Fruit fly (Drosophila melanogaster) whole organism, pupa: ENCODE data around the gene CG5194.

Experiments
- CG10348 ChIP-seq: fragments of 200-800 bp; sonication (Bioruptor generic); IDR thresholded peaks from 2 replicates; pipeline ENCODE4 v1.3.6; 2022; ENCODE audit warnings: missing biosample characterization, missing genetic modification characterization
- CG14655 ChIP-seq: fragments of 200-800 bp; sonication (Bioruptor generic); optimal IDR thresholded peaks from 3 replicates; lab custom pipeline; 2017; ENCODE audit warnings: mild to moderate bottlenecking, missing biosample characterization, missing genetic modification reagents, missing genetic modification characterization
- CG17806 ChIP-seq: fragments of 200-800 bp; sonication (Bioruptor generic); optimal IDR thresholded peaks from 2 replicates; lab custom pipeline; 2018; ENCODE audit warnings: missing biosample characterization, mild to moderate bottlenecking, missing genetic modification characterization, moderate library complexity
- CG34367 ChIP-seq: fragments of 200-800 bp; sonication (Bioruptor generic); optimal IDR thresholded peaks from 2 replicates; lab custom pipeline; 2018; ENCODE audit warnings: missing biosample characterization, mild to moderate bottlenecking, missing genetic modification characterization
- CG4496 ChIP-seq: fragments of 200-800 bp; sonication (Bioruptor generic); IDR thresholded peaks from 3 replicates; pipeline ENCODE4 v1.3.6; 2022; ENCODE audit warnings: missing biosample characterization, missing genetic modification characterization
- CG8159 ChIP-seq: fragments of 200-800 bp; sonication (Bioruptor generic); optimal IDR thresholded peaks from 3 replicates; lab custom pipeline; 2018; ENCODE audit warnings: missing biosample characterization, mild to moderate bottlenecking, missing genetic modification characterization, moderate library complexity
- D1 ChIP-seq: fragments of 200-800 bp; sonication (Bioruptor generic); optimal IDR thresholded peaks from 2 replicates; lab custom pipeline; 2018; ENCODE audit warnings: missing biosample characterization, mild to moderate bottlenecking, missing genetic modification characterization, moderate library complexity
- Ets98B ChIP-seq: fragments of 200-800 bp; sonication (Bioruptor generic); IDR thresholded peaks from 2 replicates; pipeline ENCODE4 v1.3.6; 2022; ENCODE audit warnings: missing biosample characterization, missing genetic modification characterization
- Snoo ChIP-seq: fragments of 200-800 bp; sonication (Bioruptor generic); optimal IDR thresholded peaks from 3 replicates; lab custom pipeline; 2017; ENCODE audit warnings: missing biosample characterization, mild to moderate bottlenecking, missing genetic modification characterization, inconsistent platforms
- fd96Ca ChIP-seq: fragments of 200-800 bp; sonication (Bioruptor generic); IDR thresholded peaks from 3 replicates; pipeline ENCODE4 v1.3.6; 2022; ENCODE audit warnings: missing biosample characterization, missing genetic modification characterization
- rn ChIP-seq: fragments of 200-800 bp; sonication (Bioruptor generic); IDR thresholded peaks from 2 replicates; pipeline ENCODE4 v1.3.6; 2022; ENCODE audit warnings: missing biosample characterization, missing genetic modification characterization

- TF ChIP-seq Ets98B (no peak), CG8159 (tag; lab: Kevin White, UChicago) (no peak), CG4496 (GFP tag; lab: Robert Waterston, UW) (no peak), rn (GFP tag; lab: Robert Waterston, UW) (no peak), fd96Ca (GFP tag; lab: Robert Waterston, UW) (no peak), CG14655 (GFP tag; lab: Kevin White, UChicago) (no peak), Snoo (tag; lab: Kevin White, UChicago) (no peak), CG34367 (tag; lab: Kevin White, UChicago) (no peak), CG10348 (GFP tag; lab: Robert Waterston, UW) (no peak), D1 (tag; lab: Kevin White, UChicago) (no peak), CG17806 (no peak)
These were observed 7.8 kb upstream of the CG5194 start for dm6 chr3L:9017414-9017813.
